Worm (Caenorhabditis elegans) whole organism, L1 larva: Measurements from ENCODE around the gene ugt-56.

Source experiments
- C16A3.4 ChIP-seq: fragments of 150-350 bp; optimal IDR thresholded peaks from 2 replicates; lab custom pipeline; 2014; ENCODE audit warnings: missing biosample characterization, missing genetic modification characterization
- C34B4.2 ChIP-seq: sonication (generic microtip); optimal IDR thresholded peaks from 2 replicates; lab custom pipeline; 2017; ENCODE audit warnings: mild to moderate bottlenecking, missing genetic modification characterization, missing compliant biosample characterization
- alr-1 ChIP-seq: fragments of 200-800 bp; sonication (Bioruptor generic); optimal IDR thresholded peaks from 2 replicates; lab custom pipeline; 2018; ENCODE audit warnings: borderline replicate concordance, mild to moderate bottlenecking, missing genetic modification characterization, missing compliant biosample characterization
- ama-1 ChIP-seq: fragments of 150-350 bp; optimal IDR thresholded peaks from 2 replicates; lab custom pipeline; 2014
- blmp-1 ChIP-seq: fragments of 150-350 bp; optimal IDR thresholded peaks from 2 replicates; lab custom pipeline; 2014; ENCODE audit warnings: missing biosample characterization, missing genetic modification characterization
- ceh-63 ChIP-seq: fragments of 200-800 bp; sonication (Bioruptor generic); optimal IDR thresholded peaks from 2 replicates; lab custom pipeline; 2018; ENCODE audit warnings: mild to moderate bottlenecking, missing genetic modification characterization, missing compliant biosample characterization
- ceh-8 ChIP-seq: fragments of 200-800 bp; sonication (Bioruptor generic); optimal IDR thresholded peaks from 2 replicates; lab custom pipeline; 2018; ENCODE audit warnings: mild to moderate bottlenecking, missing genetic modification characterization, moderate library complexity, missing compliant biosample characterization
- ceh-88 ChIP-seq: fragments of 200-800 bp; sonication (Bioruptor generic); IDR thresholded peaks from 2 replicates; pipeline ENCODE4 v1.3.6; 2022; ENCODE audit warnings: missing genetic modification characterization, missing compliant biosample characterization
- dpl-1 ChIP-seq, 3 experiments: fragments of 150-350 bp in 2 of 3; sonication (generic microtip) in 1 of 3; optimal IDR thresholded peaks; 2 replicates each; lab custom pipeline; 2014 to 2017; ENCODE audit warnings: missing biosample characterization in 3 of 3, missing genetic modification characterization in 3 of 3, missing genetic modification reagents in 3 of 3
- dsc-1 ChIP-seq: sonication (generic microtip); optimal IDR thresholded peaks from 2 replicates; lab custom pipeline; 2016; ENCODE audit warnings: mild to moderate bottlenecking, missing genetic modification characterization, missing compliant biosample characterization
- efl-1 ChIP-seq, 4 experiments: fragments of 150-350 bp; optimal IDR thresholded peaks in 3 of 4; peaks in 1 of 4; 1 replicate in 1 of 4; 2 replicates in 3 of 4; lab custom pipeline; 2014; ENCODE audit warnings: missing biosample characterization in 2 of 4, missing genetic modification characterization in 2 of 4, missing genetic modification reagents in 2 of 4
- efl-3 ChIP-seq: fragments of 200-800 bp; sonication (Bioruptor generic); optimal IDR thresholded peaks from 2 replicates; lab custom pipeline; 2018; ENCODE audit warnings: mild to moderate bottlenecking, missing genetic modification characterization, missing compliant biosample characterization
- elt-3 ChIP-seq, 6 experiments: fragments of 150-350 bp in 1 of 6; sonication (generic microtip); optimal IDR thresholded peaks; 2 replicates each; lab custom pipeline; 2017 to 2018; ENCODE audit warnings: missing biosample characterization in 6 of 6, missing genetic modification characterization in 6 of 6, inconsistent platforms in 1 of 6
- grh-1 ChIP-seq: fragments of 200-800 bp; sonication (Bioruptor generic); IDR thresholded peaks from 2 replicates; pipeline ENCODE4 v1.3.6; 2022; ENCODE audit warnings: missing genetic modification reagents, missing genetic modification characterization, missing compliant biosample characterization
- irx-1 ChIP-seq: sonication (generic microtip); optimal IDR thresholded peaks from 2 replicates; lab custom pipeline; 2016; ENCODE audit warnings: missing genetic modification characterization, missing compliant biosample characterization
- isw-1 ChIP-seq: fragments of 200-800 bp; sonication (Bioruptor generic); IDR thresholded peaks from 2 replicates; pipeline ENCODE4 v1.3.6; 2022; ENCODE audit warnings: missing genetic modification characterization, missing compliant biosample characterization
- lin-13 ChIP-seq: fragments of 150-350 bp; optimal IDR thresholded peaks from 2 replicates; lab custom pipeline; 2014; ENCODE audit warnings: missing biosample characterization, missing genetic modification reagents, missing genetic modification characterization
- lin-14 ChIP-seq: fragments of 200-800 bp; sonication (Bioruptor generic); optimal IDR thresholded peaks from 2 replicates; lab custom pipeline; 2018; ENCODE audit warnings: mild to moderate bottlenecking, missing genetic modification characterization, moderate library complexity, missing compliant biosample characterization
- lin-15B ChIP-seq: fragments of 150-350 bp; sonication (generic microtip); optimal IDR thresholded peaks from 3 replicates; lab custom pipeline; 2014; ENCODE audit warnings: missing biosample characterization, missing genetic modification characterization
- lin-35 ChIP-seq, 2 experiments: fragments of 150-350 bp; optimal IDR thresholded peaks; 2 replicates each; lab custom pipeline; 2014; ENCODE audit warnings: missing biosample characterization in 2 of 2, missing genetic modification characterization in 2 of 2, missing genetic modification reagents in 2 of 2
- lsy-2 ChIP-seq, 2 experiments: fragments of 150-350 bp; optimal IDR thresholded peaks; 2 replicates each; lab custom pipeline; 2014; ENCODE audit warnings: missing biosample characterization in 2 of 2, missing genetic modification characterization in 2 of 2
- mdl-1 ChIP-seq, 2 experiments: fragments of 150-350 bp; optimal IDR thresholded peaks; 2 replicates each; lab custom pipeline; 2014 to 2017; ENCODE audit warnings: missing biosample characterization in 2 of 2, missing genetic modification characterization in 2 of 2, inconsistent platforms in 1 of 2
- mep-1 ChIP-seq: fragments of 150-350 bp; optimal IDR thresholded peaks from 2 replicates; lab custom pipeline; 2014; ENCODE audit warnings: missing biosample characterization, missing genetic modification characterization
- nhr-11 ChIP-seq: fragments of 150-350 bp; optimal IDR thresholded peaks from 2 replicates; lab custom pipeline; 2014; ENCODE audit warnings: missing biosample characterization, missing genetic modification characterization
- nhr-19 ChIP-seq: fragments of 200-800 bp; sonication (Bioruptor generic); conservative IDR thresholded peaks from 2 replicates; pipeline ENCODE4 v1.3.6; 2022; ENCODE audit warnings: missing genetic modification characterization, missing compliant biosample characterization
- nhr-20 ChIP-seq: sonication (generic microtip); optimal IDR thresholded peaks from 2 replicates; lab custom pipeline; 2016; ENCODE audit warnings: mild to moderate bottlenecking, missing genetic modification characterization, missing compliant biosample characterization
- nhr-237 ChIP-seq: fragments of 150-350 bp; optimal IDR thresholded peaks from 2 replicates; lab custom pipeline; 2014; ENCODE audit warnings: missing biosample characterization, missing genetic modification characterization
- nhr-47 ChIP-seq: sonication (generic microtip); optimal IDR thresholded peaks from 2 replicates; lab custom pipeline; 2016; ENCODE audit warnings: mild to moderate bottlenecking, missing genetic modification characterization, moderate library complexity, missing compliant biosample characterization
- nhr-71 ChIP-seq: sonication (generic microtip); optimal IDR thresholded peaks from 2 replicates; lab custom pipeline; 2016; ENCODE audit warnings: mild to moderate bottlenecking, missing genetic modification characterization, moderate library complexity, missing compliant biosample characterization
- nhr-85 ChIP-seq: sonication (generic microtip); peaks from one replicate; lab custom pipeline; 2016; ENCODE audit warnings: missing genetic modification characterization, inconsistent platforms, missing compliant biosample characterization
- nhr-90 ChIP-seq: sonication (generic microtip); optimal IDR thresholded peaks from 2 replicates; lab custom pipeline; 2016; ENCODE audit warnings: mild to moderate bottlenecking, missing genetic modification characterization, missing compliant biosample characterization; ENCODE audit not compliant: poor library complexity
- pax-3 ChIP-seq: fragments of 200-800 bp; sonication (Bioruptor generic); optimal IDR thresholded peaks from 2 replicates; lab custom pipeline; 2018; ENCODE audit warnings: mild to moderate bottlenecking, missing genetic modification characterization, moderate library complexity, missing compliant biosample characterization
- rnt-1 ChIP-seq: sonication (generic microtip); optimal IDR thresholded peaks from 2 replicates; lab custom pipeline; 2016; ENCODE audit warnings: mild to moderate bottlenecking, missing genetic modification characterization, moderate library complexity, missing compliant biosample characterization
- skn-1 ChIP-seq: fragments of 150-350 bp; optimal IDR thresholded peaks from 2 replicates; lab custom pipeline; 2014; ENCODE audit warnings: missing biosample characterization, missing genetic modification characterization
- snu-23 ChIP-seq: sonication (generic microtip); optimal IDR thresholded peaks from 2 replicates; lab custom pipeline; 2016; ENCODE audit warnings: missing genetic modification characterization, missing compliant biosample characterization
- sptf-1 ChIP-seq: fragments of 150-350 bp; optimal IDR thresholded peaks from 2 replicates; lab custom pipeline; 2014; ENCODE audit warnings: missing biosample characterization, missing genetic modification characterization
- tbx-2 ChIP-seq: sonication (generic microtip); optimal IDR thresholded peaks from 2 replicates; lab custom pipeline; 2016; ENCODE audit warnings: missing genetic modification characterization, missing compliant biosample characterization
- unc-130 ChIP-seq: fragments of 150-350 bp; optimal IDR thresholded peaks from 2 replicates; lab custom pipeline; 2017; ENCODE audit warnings: missing biosample characterization, missing genetic modification characterization, inconsistent platforms
- unc-30 ChIP-seq: sonication (generic microtip); optimal IDR thresholded peaks from 2 replicates; lab custom pipeline; 2017; ENCODE audit warnings: missing biosample characterization, missing genetic modification characterization
- vab-15 ChIP-seq: sonication (generic microtip); optimal IDR thresholded peaks from 2 replicates; lab custom pipeline; 2017; ENCODE audit warnings: missing genotype, mild to moderate bottlenecking, missing genetic modification characterization, missing compliant biosample characterization
- zip-4 ChIP-seq: fragments of 200-800 bp; sonication (Bioruptor generic); optimal IDR thresholded peaks from 2 replicates; lab custom pipeline; 2018; ENCODE audit warnings: mild to moderate bottlenecking, missing genetic modification characterization, moderate library complexity, missing compliant biosample characterization
- ztf-11 ChIP-seq, 2 experiments: sonication (generic microtip); optimal IDR thresholded peaks; 2 replicates each; lab custom pipeline; 2016 to 2017; ENCODE audit warnings: missing genetic modification characterization in 2 of 2, missing biosample characterization in 1 of 2, missing compliant biosample characterization in 1 of 2

ugt-56 gene

ce11 chrV:12294091-12294490 lies 35.3 kb downstream of the ugt-56 start (continued):
- TF ChIP-seq nhr-11 (tag; lab: Kevin White, UChicago) (no peak), lin-13 (no peak), ceh-88 (GFP tag; lab: Robert Waterston, UW) (no peak), lin-35 (GFP tag; optimal IDR thresholded peaks at IDR 0.05; lab: Kevin White, UChicago) (no peak), vab-15 (tag; lab: Kevin White, UChicago) (no peak), nhr-90 (peak; percentile 4), ama-1 (no peak), nhr-19 (GFP tag; lab: Robert Waterston, UW) (no peak), unc-30 (tag; lab: Kevin White, UChicago) (no peak), dpl-1 (GFP tag; optimal IDR thresholded peaks at IDR 0.05; lab: Kevin White, UChicago) (no peak), nhr-85 (tag; lab: Kevin White, UChicago) (peak; percentile 69), nhr-237 (no peak), pax-3 (tag; lab: Kevin White, UChicago) (no peak), isw-1 (GFP tag; lab: Robert Waterston, UW) (no peak), dsc-1 (tag; lab: Kevin White, UChicago) (no peak), irx-1 (tag; lab: Kevin White, UChicago) (no peak), lin-15B (no peak), ceh-8 (GFP tag; lab: Kevin White, UChicago) (no peak), rnt-1 (tag; lab: Kevin White, UChicago) (no peak), C34B4.2 (tag; lab: Kevin White, UChicago) (no peak), sptf-1 (tag; lab: Kevin White, UChicago) (no peak), skn-1 (tag; lab: Kevin White, UChicago) (no peak)

- no peak for TF ChIP-seq lin-15B
- no peak for TF ChIP-seq ztf-11 (tag; optimal IDR thresholded peaks at IDR 0.05; lab: Kevin White, UChicago)
- TF ChIP-seq tbx-2 (tag; lab: Kevin White, UChicago), result no peak
- peak in 1 of 2 experiments; percentile 10 for TF ChIP-seq lin-35 (GFP tag; optimal IDR thresholded peaks at IDR 0.05; lab: Kevin White, UChicago)
- peak; percentile 17 for TF ChIP-seq blmp-1 (tag; lab: Kevin White, UChicago)
- no peak for TF ChIP-seq zip-4 (GFP tag; lab: Kevin White, UChicago)
- no peak for TF ChIP-seq rnt-1 (tag; lab: Kevin White, UChicago)
- no peak for TF ChIP-seq alr-1
- TF ChIP-seq efl-1 (optimal IDR thresholded peaks at IDR 0.05; lab: Kevin White, UChicago), result no peak
- peak in 1 of 2 experiments; percentile 87 for TF ChIP-seq efl-1 (GFP tag; optimal IDR thresholded peaks at IDR 0.05 in 1 of 2; lab: Kevin White, UChicago)
These were observed 36.2 kb downstream of the ugt-56 start for ce11 chrV:12295015-12295414.

ce11 chrV:12295520-12295919 lies 36.7 kb downstream of the ugt-56 start:
- TF ChIP-seq elt-3 (tag; optimal IDR thresholded peaks at IDR 0.05; lab: Kevin White, UChicago) (peak in 1 of 6 experiments; percentile 40), ztf-11 (tag; optimal IDR thresholded peaks at IDR 0.05; lab: Kevin White, UChicago) (no peak), C16A3.4 (tag; lab: Kevin White, UChicago) (no peak), nhr-85 (tag; lab: Kevin White, UChicago) (peak; percentile 96), nhr-47 (tag; lab: Kevin White, UChicago) (peak; percentile 2), nhr-20 (tag; lab: Kevin White, UChicago) (peak; percentile 36), dsc-1 (tag; lab: Kevin White, UChicago) (no peak), lin-13 (no peak), tbx-2 (tag; lab: Kevin White, UChicago) (peak; percentile 15), rnt-1 (tag; lab: Kevin White, UChicago) (peak; percentile 25), lin-14 (GFP tag; lab: Kevin White, UChicago) (peak; percentile 56), unc-130 (peak; percentile 2), irx-1 (tag; lab: Kevin White, UChicago) (peak; percentile 25), mep-1 (tag; lab: Kevin White, UChicago) (peak; percentile 16), nhr-19 (GFP tag; lab: Robert Waterston, UW) (no peak; the same call in 1 of the 2 replicates), grh-1 (GFP tag; lab: Robert Waterston, UW) (peak; percentile 32; the same call in 1 of the 2 replicates), efl-3 (GFP tag; lab: Kevin White, UChicago) (peak; percentile 39), nhr-71 (tag; lab: Kevin White, UChicago) (peak; percentile 49), ceh-63 (GFP tag; lab: Kevin White, UChicago) (no peak), blmp-1 (tag; lab: Kevin White, UChicago) (peak; percentile 38), snu-23 (GFP tag; lab: Kevin White, UChicago) (peak; percentile 33), lsy-2 (tag; optimal IDR thresholded peaks at IDR 0.05; lab: Kevin White, UChicago) (peak in 1 of 2 experiments; percentile 48), mdl-1 (tag; optimal IDR thresholded peaks at IDR 0.05; lab: Kevin White, UChicago) (no peak), sptf-1 (tag; lab: Kevin White, UChicago) (no peak), lin-35 (GFP tag; optimal IDR thresholded peaks at IDR 0.05; lab: Kevin White, UChicago) (peak in 1 of 2 experiments; percentile 23)
